Fruit fly (Drosophila melanogaster) whole organism, embryonic: ENCODE measurements around the gene Ptp10D.

ENCODE experiments used
- Adf1 ChIP-seq: fragments of 200-800 bp; sonication (Bioruptor generic); IDR thresholded peaks from 2 replicates; pipeline ENCODE4 v1.3.6; 2022; ENCODE audit warnings: missing biosample characterization, missing genetic modification characterization
- BtbVII ChIP-seq: fragments of 200-800 bp; sonication (Bioruptor generic); optimal IDR thresholded peaks from 3 replicates; lab custom pipeline; 2017; ENCODE audit warnings: missing biosample characterization, mild to moderate bottlenecking, missing genetic modification characterization
- CG10462 ChIP-seq: fragments of 200-800 bp; sonication (Bioruptor generic); optimal IDR thresholded peaks from 2 replicates; lab custom pipeline; 2016; ENCODE audit warnings: missing biosample characterization, missing genetic modification characterization
- CG1647 ChIP-seq: fragments of 200-800 bp; sonication (Bioruptor generic); optimal IDR thresholded peaks from 3 replicates; lab custom pipeline; 2016; ENCODE audit warnings: missing biosample characterization, missing genetic modification characterization
- CG17186 ChIP-seq: fragments of 200-800 bp; sonication (Bioruptor generic); optimal IDR thresholded peaks from 3 replicates; lab custom pipeline; 2017; ENCODE audit warnings: missing biosample characterization, missing genetic modification reagents, missing genetic modification characterization
- CG17385 ChIP-seq: fragments of 200-800 bp; sonication (Bioruptor generic); optimal IDR thresholded peaks from 3 replicates; lab custom pipeline; 2018; ENCODE audit warnings: missing biosample characterization, mild to moderate bottlenecking, missing genetic modification characterization
- CG17612 ChIP-seq: fragments of 200-800 bp; sonication (Bioruptor generic); IDR thresholded peaks from 2 replicates; pipeline ENCODE4 v1.3.6; 2022; ENCODE audit warnings: missing biosample characterization, missing genetic modification characterization
- CG17829 ChIP-seq: fragments of 200-800 bp; optimal IDR thresholded peaks from 2 replicates; lab custom pipeline; 2019; ENCODE audit warnings: missing biosample characterization, mild to moderate bottlenecking, missing genetic modification characterization, moderate library complexity
- CG18599 ChIP-seq: fragments of 200-800 bp; sonication (Bioruptor generic); optimal IDR thresholded peaks from 3 replicates; lab custom pipeline; 2017; ENCODE audit warnings: missing biosample characterization, missing genetic modification characterization, mild to moderate bottlenecking, moderate library complexity, missing genetic modification reagents
- CG2202 ChIP-seq: fragments of 200-800 bp; sonication (Bioruptor generic); optimal IDR thresholded peaks from 2 replicates; lab custom pipeline; 2018; ENCODE audit warnings: missing biosample characterization, mild to moderate bottlenecking, missing genetic modification characterization
- CG31224 ChIP-seq: fragments of 200-800 bp; sonication (Bioruptor generic); IDR thresholded peaks from 2 replicates; pipeline ENCODE4 v1.3.6; 2022; ENCODE audit warnings: missing biosample characterization, missing genetic modification characterization
- CG31365 ChIP-seq: fragments of 200-800 bp; sonication (Bioruptor generic); optimal IDR thresholded peaks from 2 replicates; lab custom pipeline; 2018; ENCODE audit warnings: missing biosample characterization, mild to moderate bottlenecking, missing genetic modification characterization
- CG3995 ChIP-seq: fragments of 200-800 bp; sonication (Bioruptor generic); optimal IDR thresholded peaks from 3 replicates; lab custom pipeline; 2016; ENCODE audit warnings: missing biosample characterization, missing genetic modification characterization
- CG4404 ChIP-seq: fragments of 200-800 bp; sonication (Bioruptor generic); IDR thresholded peaks from 2 replicates; pipeline ENCODE4 v1.3.6; 2022; ENCODE audit warnings: missing biosample characterization, missing genetic modification characterization
- CG4617 ChIP-seq: fragments of 200-800 bp; sonication (Bioruptor generic); optimal IDR thresholded peaks from 3 replicates; lab custom pipeline; 2016; ENCODE audit warnings: missing biosample characterization, missing genetic modification characterization, borderline replicate concordance
- CG8924 ChIP-seq: fragments of 200-800 bp; optimal IDR thresholded peaks from 3 replicates; lab custom pipeline; 2019; ENCODE audit warnings: missing biosample characterization, mild to moderate bottlenecking, missing genetic modification characterization, moderate library complexity
- CG9727 ChIP-seq: fragments of 200-800 bp; sonication (Bioruptor generic); optimal IDR thresholded peaks from 3 replicates; lab custom pipeline; 2017; ENCODE audit warnings: missing biosample characterization, mild to moderate bottlenecking, missing genetic modification characterization
- CG9817 ChIP-seq: fragments of 200-800 bp; sonication (Bioruptor generic); optimal IDR thresholded peaks from 2 replicates; lab custom pipeline; 2018; ENCODE audit warnings: missing biosample characterization, mild to moderate bottlenecking, missing genetic modification characterization, moderate library complexity
- D19A ChIP-seq: fragments of 200-800 bp; optimal IDR thresholded peaks from 3 replicates; lab custom pipeline; 2019; ENCODE audit warnings: missing biosample characterization, mild to moderate bottlenecking, missing genetic modification characterization, moderate library complexity
- Fer3 ChIP-seq: fragments of 200-800 bp; sonication (Bioruptor generic); optimal IDR thresholded peaks from 2 replicates; lab custom pipeline; 2018; ENCODE audit warnings: missing biosample characterization, mild to moderate bottlenecking, missing genetic modification characterization, moderate library complexity
- HLH3B ChIP-seq: fragments of 200-800 bp; sonication (Bioruptor generic); IDR thresholded peaks from 2 replicates; pipeline ENCODE4 v1.3.6; 2022; ENCODE audit warnings: missing biosample characterization, missing genetic modification characterization
- Hand ChIP-seq: fragments of 200-800 bp; sonication (Bioruptor generic); optimal IDR thresholded peaks from 2 replicates; lab custom pipeline; 2017; ENCODE audit warnings: mild to moderate bottlenecking, missing biosample characterization, missing genetic modification reagents, missing genetic modification characterization
- Jarid2 ChIP-seq: fragments of 200-800 bp; sonication (Bioruptor generic); optimal IDR thresholded peaks from 3 replicates; lab custom pipeline; 2017; ENCODE audit warnings: mild to moderate bottlenecking, missing biosample characterization, missing genetic modification reagents, missing genetic modification characterization
- Lhr ChIP-seq: fragments of 200-800 bp; sonication (Bioruptor generic); optimal IDR thresholded peaks from 3 replicates; lab custom pipeline; 2017; ENCODE audit warnings: mild to moderate bottlenecking, missing biosample characterization, missing genetic modification reagents, missing genetic modification characterization
- Oli ChIP-seq: fragments of 200-800 bp; sonication (Bioruptor generic); optimal IDR thresholded peaks from 2 replicates; lab custom pipeline; 2018; ENCODE audit warnings: missing biosample characterization, mild to moderate bottlenecking, missing genetic modification characterization, moderate library complexity
- Spps ChIP-seq: fragments of 200-800 bp; sonication (Bioruptor generic); optimal IDR thresholded peaks from 2 replicates; lab custom pipeline; 2018; ENCODE audit warnings: missing biosample characterization, mild to moderate bottlenecking, missing genetic modification characterization
- ase ChIP-seq: fragments of 200-800 bp; sonication (Bioruptor generic); IDR thresholded peaks from 3 replicates; pipeline ENCODE4 v1.3.6; 2022; ENCODE audit warnings: missing biosample characterization, missing genetic modification characterization
- bsh ChIP-seq, 2 experiments: fragments of 200-800 bp; sonication (Bioruptor generic); optimal IDR thresholded peaks; 2 replicates each; lab custom pipeline; 2017 to 2018; ENCODE audit warnings: mild to moderate bottlenecking in 2 of 2, missing biosample characterization in 2 of 2, missing genetic modification characterization in 2 of 2, moderate library complexity in 1 of 2
- chm ChIP-seq: fragments of 200-800 bp; sonication (Bioruptor generic); IDR thresholded peaks from 2 replicates; pipeline ENCODE4 v1.3.6; 2022; ENCODE audit warnings: missing biosample characterization, missing genetic modification characterization
- crc ChIP-seq: fragments of 200-800 bp; sonication (Bioruptor generic); optimal IDR thresholded peaks from 2 replicates; lab custom pipeline; 2016; ENCODE audit warnings: missing biosample characterization, missing genetic modification characterization
- dimm ChIP-seq: fragments of 200-800 bp; sonication (Bioruptor generic); IDR thresholded peaks from 2 replicates; pipeline ENCODE4 v1.3.6; 2022; ENCODE audit warnings: missing biosample characterization, missing genetic modification characterization
- esg ChIP-seq: fragments of 200-800 bp; sonication (Bioruptor generic); conservative IDR thresholded peaks from 2 replicates; pipeline ENCODE4 v1.3.6; 2022; ENCODE audit warnings: missing biosample characterization, missing genetic modification characterization
- exex ChIP-seq: fragments of 200-800 bp; sonication (Bioruptor generic); optimal IDR thresholded peaks from 4 replicates; lab custom pipeline; 2018; ENCODE audit warnings: missing biosample characterization, mild to moderate bottlenecking, missing genetic modification characterization, moderate library complexity
- gce ChIP-seq: fragments of 200-800 bp; sonication (Bioruptor generic); IDR thresholded peaks from 3 replicates; pipeline ENCODE4 v1.3.6; 2022; ENCODE audit warnings: missing biosample characterization, missing genetic modification characterization
- her ChIP-seq: fragments of 200-800 bp; sonication (Bioruptor generic); optimal IDR thresholded peaks from 2 replicates; lab custom pipeline; 2016; ENCODE audit warnings: missing biosample characterization, missing genetic modification characterization
- hth ChIP-seq: fragments of >200 bp; optimal IDR thresholded peaks from 2 replicates; lab custom pipeline; 2017; ENCODE audit warnings: inconsistent platforms
- knrl ChIP-seq: fragments of 200-800 bp; sonication (Bioruptor generic); IDR thresholded peaks from 3 replicates; pipeline ENCODE4 v1.3.6; 2022; ENCODE audit warnings: missing biosample characterization, missing genetic modification characterization; ENCODE audit not compliant: partially characterized antibody
- luna ChIP-seq: fragments of 200-800 bp; sonication (Bioruptor generic); optimal IDR thresholded peaks from 2 replicates; lab custom pipeline; 2016; ENCODE audit warnings: missing biosample characterization, missing genetic modification characterization
- mld ChIP-seq: fragments of 200-800 bp; sonication (Bioruptor generic); IDR thresholded peaks from 3 replicates; pipeline ENCODE4 v1.3.6; 2022; ENCODE audit warnings: missing biosample characterization, missing genetic modification characterization; ENCODE audit not compliant: partially characterized antibody
- otp ChIP-seq: fragments of 200-800 bp; sonication (Bioruptor generic); IDR thresholded peaks from 3 replicates; pipeline ENCODE4, ENCODE4 v1.3.6; 2022; ENCODE audit warnings: missing biosample characterization, missing genetic modification characterization
- p53 ChIP-seq: fragments of 200-800 bp; sonication (Bioruptor generic); optimal IDR thresholded peaks from 2 replicates; lab custom pipeline; 2016; ENCODE audit warnings: missing biosample characterization, missing genetic modification characterization
- pnt ChIP-seq: fragments of 200-800 bp; sonication (Bioruptor generic); optimal IDR thresholded peaks from 3 replicates; lab custom pipeline; 2016; ENCODE audit warnings: missing biosample characterization, missing genetic modification characterization
- pzg ChIP-seq: fragments of 200-800 bp; sonication (Bioruptor generic); optimal IDR thresholded peaks from 3 replicates; lab custom pipeline; 2018; ENCODE audit warnings: missing biosample characterization, mild to moderate bottlenecking, missing genetic modification characterization, moderate library complexity
- sim ChIP-seq: fragments of 200-800 bp; sonication (Bioruptor generic); IDR thresholded peaks from 2 replicates; pipeline ENCODE4 v1.3.6; 2022; ENCODE audit warnings: missing biosample characterization, missing genetic modification characterization
- sisA ChIP-seq: fragments of 200-800 bp; sonication (Bioruptor generic); IDR thresholded peaks from 2 replicates; pipeline ENCODE4 v1.3.6; 2022; ENCODE audit warnings: missing biosample characterization, missing genetic modification characterization
- tap ChIP-seq: fragments of 200-800 bp; optimal IDR thresholded peaks from 3 replicates; lab custom pipeline; 2019; ENCODE audit warnings: missing biosample characterization, mild to moderate bottlenecking, missing genetic modification characterization, moderate library complexity
- tgo ChIP-seq: fragments of 200-800 bp; sonication (Bioruptor generic); IDR thresholded peaks from 3 replicates; pipeline ENCODE4 v1.3.6; 2022; ENCODE audit warnings: missing biosample characterization, missing genetic modification characterization
- tin ChIP-seq: fragments of 200-800 bp; sonication (Bioruptor generic); optimal IDR thresholded peaks from 3 replicates; lab custom pipeline; 2016; ENCODE audit warnings: missing biosample characterization, missing genetic modification characterization
- tup ChIP-seq: fragments of 200-800 bp; sonication (Bioruptor generic); optimal IDR thresholded peaks from 2 replicates; lab custom pipeline; 2016; ENCODE audit warnings: missing biosample characterization, mild to moderate bottlenecking, missing genetic modification characterization, moderate library complexity
- yki ChIP-seq: fragments of >200 bp; optimal IDR thresholded peaks from 3 replicates; lab custom pipeline; 2018
- zfh1 ChIP-seq: fragments of 200-800 bp; sonication (Bioruptor generic); IDR thresholded peaks from 3 replicates; pipeline ENCODE4 v1.3.6; 2022; ENCODE audit warnings: missing biosample characterization, missing genetic modification characterization

Gene Ptp10D

dm6 chrX:11628986-11629571 is 7.3 kb downstream of the Ptp10D start:
- TF ChIP-seq CG2202 (tag; lab: Kevin White, UChicago): peak; percentile 47
- TF ChIP-seq luna (GFP tag; lab: Kevin White, UChicago): no peak
- TF ChIP-seq HLH3B (GFP tag; lab: Robert Waterston, UW): peak; percentile 59
- TF ChIP-seq CG10462 (GFP tag; lab: Kevin White, UChicago): peak; percentile 11
- TF ChIP-seq Fer3 (tag; lab: Kevin White, UChicago): no peak
- TF ChIP-seq dimm (GFP tag; lab: Robert Waterston, UW): no peak
- no peak for TF ChIP-seq hth
- peak; percentile 34 for TF ChIP-seq D19A (tag; lab: Kevin White, UChicago)
- TF ChIP-seq Oli (tag; lab: Kevin White, UChicago): peak; percentile 57
- peak; percentile 70; the same call in 2 of the 3 replicates for TF ChIP-seq otp (GFP tag; lab: Robert Waterston, UW)
- TF ChIP-seq Spps (tag; lab: Kevin White, UChicago): peak; percentile 67
- no peak for TF ChIP-seq CG31224 (GFP tag; lab: Robert Waterston, UW)
- no peak for TF ChIP-seq Hand
- TF ChIP-seq sim (GFP tag; lab: Robert Waterston, UW): peak; percentile 62; the same call in 1 of the 2 replicates
- TF ChIP-seq sisA (GFP tag; lab: Robert Waterston, UW): peak; percentile 62
- TF ChIP-seq CG31365: no peak
- no peak for TF ChIP-seq crc (GFP tag; lab: Kevin White, UChicago)
- 0 out of 3 replicates have a peak, but pooled peaks have one; percentile 37 for TF ChIP-seq ase (GFP tag; lab: Robert Waterston, UW)
- TF ChIP-seq CG17186 (GFP tag; lab: Kevin White, UChicago): no peak
- TF ChIP-seq tin (GFP tag; lab: Kevin White, UChicago): peak; percentile 60
- peak; percentile 12 for TF ChIP-seq CG9817 (tag; lab: Kevin White, UChicago)
- peak; percentile 1 for TF ChIP-seq CG4617 (GFP tag; lab: Kevin White, UChicago)
- TF ChIP-seq mld: no peak
- TF ChIP-seq tup (GFP tag; lab: Kevin White, UChicago): peak; percentile 27
- peak; percentile 54; the same call in 2 of the 3 replicates for TF ChIP-seq tgo
- no peak for TF ChIP-seq her (GFP tag; lab: Kevin White, UChicago)
- TF ChIP-seq CG18599 (GFP tag; lab: Kevin White, UChicago): peak; percentile 54
- peak; percentile 20 for TF ChIP-seq CG8924 (tag; lab: Kevin White, UChicago)
- TF ChIP-seq yki: no peak
- TF ChIP-seq pzg (GFP tag; lab: Kevin White, UChicago): no peak
- peak; percentile 81 for TF ChIP-seq zfh1 (GFP tag; lab: Robert Waterston, UW)
- TF ChIP-seq CG17612 (GFP tag; lab: Robert Waterston, UW): no peak
- TF ChIP-seq CG4404 (GFP tag; lab: Robert Waterston, UW): peak; percentile 39; the same call in 1 of the 2 replicates
- no peak for TF ChIP-seq p53 (GFP tag; lab: Kevin White, UChicago)
- TF ChIP-seq Jarid2 (GFP tag; lab: Kevin White, UChicago): no peak
- peak in 1 of 2 experiments; percentile 84 for TF ChIP-seq bsh (GFP tag; optimal IDR thresholded peaks at IDR 0.05; lab: Kevin White, UChicago)
- no peak for TF ChIP-seq knrl
- TF ChIP-seq CG17829 (tag; lab: Kevin White, UChicago): peak; percentile 54
- TF ChIP-seq Adf1 (GFP tag; lab: Robert Waterston, UW): no peak
- no peak for TF ChIP-seq BtbVII (GFP tag; lab: Kevin White, UChicago)
- no peak for TF ChIP-seq exex (tag; lab: Kevin White, UChicago)
- peak; percentile 66 for TF ChIP-seq CG9727
- TF ChIP-seq CG3995: no peak
- TF ChIP-seq tap: peak; percentile 35
- peak; percentile 79 for TF ChIP-seq chm (GFP tag; lab: Robert Waterston, UW)
- peak; percentile 29 for TF ChIP-seq CG1647 (GFP tag; lab: Kevin White, UChicago)
- TF ChIP-seq gce (GFP tag; lab: Robert Waterston, UW): 0 out of 3 replicates have a peak, but pooled peaks have one; percentile 45
- TF ChIP-seq CG17385: peak; percentile 37
- no peak for TF ChIP-seq pnt
- peak; percentile 40 for TF ChIP-seq esg
- TF ChIP-seq Lhr: peak; percentile 14
